Worm (Caenorhabditis elegans) whole organism, L4 larva: ENCODE measurements around the gene riok-3.

Experiments used
- D1046.2 ChIP-seq: fragments of 200-800 bp; sonication (Bioruptor generic); IDR thresholded peaks from 2 replicates; pipeline ENCODE4 v1.3.6; 2022; ENCODE audit warnings: missing genetic modification characterization, missing compliant biosample characterization
- ces-1 ChIP-seq: fragments of 150-350 bp; sonication (generic microtip); optimal IDR thresholded peaks from 4 replicates; lab custom pipeline; 2014; ENCODE audit warnings: missing biosample characterization, missing genetic modification reagents, missing genetic modification characterization
- jun-1 ChIP-seq: fragments of 150-350 bp; optimal IDR thresholded peaks from 2 replicates; lab custom pipeline; 2014; ENCODE audit warnings: missing biosample characterization, missing genetic modification reagents, missing genetic modification characterization
- lsy-2 ChIP-seq, 2 experiments: fragments of 150-350 bp in 1 of 2; sonication (generic microtip) in 1 of 2; optimal IDR thresholded peaks; 2 replicates each; lab custom pipeline; 2014 to 2017; ENCODE audit warnings: missing biosample characterization in 2 of 2, missing genetic modification characterization in 2 of 2
- nhr-10 ChIP-seq: fragments of 150-350 bp; optimal IDR thresholded peaks from 2 replicates; lab custom pipeline; 2014; ENCODE audit warnings: missing biosample characterization, missing genetic modification characterization
- pqm-1 ChIP-seq: sonication (generic microtip); optimal IDR thresholded peaks from 2 replicates; lab custom pipeline; 2017; ENCODE audit warnings: missing biosample characterization, missing genetic modification characterization
- skn-1 ChIP-seq: fragments of 150-350 bp; optimal IDR thresholded peaks from 2 replicates; lab custom pipeline; 2014; ENCODE audit warnings: missing biosample characterization, missing genetic modification characterization
- snpc-4 ChIP-seq: fragments of 150-350 bp; optimal IDR thresholded peaks from 2 replicates; lab custom pipeline; 2014; ENCODE audit warnings: missing biosample characterization, missing genetic modification characterization
- unc-39 ChIP-seq: sonication (generic microtip); optimal IDR thresholded peaks from 2 replicates; lab custom pipeline; 2017; ENCODE audit warnings: missing biosample characterization, missing genetic modification characterization
- unc-62 ChIP-seq, 3 experiments: fragments of 150-350 bp in 1 of 3; sonication (generic microtip); optimal IDR thresholded peaks in 2 of 3; peaks in 1 of 3; 1 replicate in 1 of 3; 2 replicates in 2 of 3; lab custom pipeline; 2014 to 2017; ENCODE audit warnings: missing biosample characterization in 3 of 3, missing genetic modification characterization in 3 of 3, missing genetic modification reagents in 3 of 3, missing genotype in 1 of 3
- zfp-2 ChIP-seq: sonication (generic microtip); optimal IDR thresholded peaks from 2 replicates; lab custom pipeline; 2016; ENCODE audit warnings: mild to moderate bottlenecking, missing genetic modification characterization, missing compliant biosample characterization

DNA sequence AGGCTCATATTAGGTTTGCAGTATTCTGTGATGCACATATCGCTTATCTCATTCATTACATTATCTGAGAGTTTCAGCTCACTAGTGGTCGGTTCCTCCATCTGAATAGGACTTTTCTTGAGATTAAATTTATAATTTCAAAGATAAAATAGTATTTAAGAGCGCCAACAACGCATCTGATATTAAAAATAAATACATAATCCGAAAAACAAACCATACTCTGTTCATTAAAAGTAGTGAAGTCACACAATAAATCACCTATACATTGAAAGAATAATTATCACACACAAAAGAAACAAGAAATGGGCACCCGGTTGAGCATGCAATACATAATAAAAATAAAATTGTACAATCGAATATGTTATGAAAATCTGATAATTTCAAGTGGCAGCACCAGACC is 47.4 kb downstream of the riok-3 start, which contains the start of gene vps-53:
- TF ChIP-seq ces-1 (GFP tag; lab: Kevin White, UChicago) (no peak), skn-1 (tag; lab: Kevin White, UChicago) (no peak), snpc-4 (tag; lab: Kevin White, UChicago) (no peak), D1046.2 (GFP tag; lab: Robert Waterston, UW) (no peak), pqm-1 (no peak), nhr-10 (tag; lab: Kevin White, UChicago) (no peak), lsy-2 (tag; optimal IDR thresholded peaks at IDR 0.05; lab: Kevin White, UChicago) (no peak), jun-1 (tag; lab: Kevin White, UChicago) (no peak), zfp-2 (tag; lab: Kevin White, UChicago) (no peak), unc-39 (tag; lab: Kevin White, UChicago) (no peak), unc-62 (GFP tag; optimal IDR thresholded peaks at IDR 0.05 in 1 of 2; lab: Kevin White, UChicago) (no peak), unc-62 (tag; optimal IDR thresholded peaks at IDR 0.05; lab: Kevin White, UChicago) (no peak)
